Worm (Caenorhabditis elegans) whole organism, L4 larva: ENCODE data around the gene fipr-13.

ENCODE experiments used
- F26F4.8 ChIP-seq: fragments of 200-800 bp; sonication (Bioruptor generic); conservative IDR thresholded peaks from 2 replicates; pipeline ENCODE4 v1.3.6; 2022; ENCODE audit warnings: missing genetic modification characterization, missing compliant biosample characterization
- F37D6.2 ChIP-seq: sonication (generic microtip); optimal IDR thresholded peaks from 2 replicates; lab custom pipeline; 2016; ENCODE audit warnings: mild to moderate bottlenecking, missing genetic modification characterization, missing compliant biosample characterization
- T20F7.1 ChIP-seq: fragments of 200-800 bp; sonication (Bioruptor generic); optimal IDR thresholded peaks from 2 replicates; lab custom pipeline; 2018; ENCODE audit warnings: mild to moderate bottlenecking, missing genetic modification characterization, missing compliant biosample characterization
- Y105C5A.15 ChIP-seq: fragments of 200-800 bp; sonication (Bioruptor generic); IDR thresholded peaks from 2 replicates; pipeline ENCODE4 v1.3.6; 2022; ENCODE audit warnings: missing genetic modification characterization, missing compliant biosample characterization
- Y75B8A.6 ChIP-seq: fragments of 200-800 bp; sonication (Bioruptor generic); IDR thresholded peaks from 2 replicates; pipeline ENCODE4 v1.3.6; 2022; ENCODE audit warnings: missing genetic modification reagents, missing genetic modification characterization, missing compliant biosample characterization
- ZK337.2 ChIP-seq: fragments of 200-800 bp; sonication (Bioruptor generic); IDR thresholded peaks from 2 replicates; pipeline ENCODE4 v1.3.6; 2022; ENCODE audit warnings: missing genetic modification reagents, missing genetic modification characterization, missing compliant biosample characterization
- arid-1 ChIP-seq: fragments of 200-800 bp; sonication (Bioruptor generic); conservative IDR thresholded peaks from 2 replicates; pipeline ENCODE4 v1.3.6; 2022; ENCODE audit warnings: missing genetic modification reagents, missing genetic modification characterization, missing compliant biosample characterization
- attf-4 ChIP-seq: sonication (generic microtip); optimal IDR thresholded peaks from 3 replicates; lab custom pipeline; 2017; ENCODE audit warnings: missing biosample characterization, missing genetic modification characterization
- ceh-20 ChIP-seq: fragments of 200-800 bp; sonication (Bioruptor generic); IDR thresholded peaks from 2 replicates; pipeline ENCODE4 v1.3.6; 2022; ENCODE audit warnings: missing genetic modification reagents, missing genetic modification characterization, missing compliant biosample characterization
- ceh-28 ChIP-seq: fragments of 150-350 bp; optimal IDR thresholded peaks from 2 replicates; lab custom pipeline; 2014; ENCODE audit warnings: missing biosample characterization, missing genetic modification reagents, missing genetic modification characterization
- ceh-44 ChIP-seq: fragments of 200-800 bp; sonication (Bioruptor generic); IDR thresholded peaks from 2 replicates; pipeline ENCODE4 v1.3.6; 2022; ENCODE audit warnings: missing genetic modification reagents, missing genetic modification characterization, missing compliant biosample characterization
- daf-16 ChIP-seq, 3 experiments: sonication (generic microtip); optimal IDR thresholded peaks; 2 replicates each; lab custom pipeline; 2016 to 2017; ENCODE audit warnings: missing genetic modification characterization in 3 of 3, missing genetic modification reagents in 3 of 3, mild to moderate bottlenecking in 2 of 3, missing compliant biosample characterization in 2 of 3, missing biosample characterization in 1 of 3, moderate library complexity in 1 of 3
- dmd-6 ChIP-seq: fragments of 200-800 bp; sonication (Bioruptor generic); IDR thresholded peaks from 2 replicates; pipeline ENCODE4 v1.3.6; 2022; ENCODE audit warnings: missing genetic modification reagents, missing genetic modification characterization, missing compliant biosample characterization
- dpl-1 ChIP-seq: fragments of 150-350 bp; optimal IDR thresholded peaks from 2 replicates; lab custom pipeline; 2014; ENCODE audit warnings: missing biosample characterization, missing genetic modification reagents, missing genetic modification characterization
- dve-1 ChIP-seq: sonication (generic microtip); optimal IDR thresholded peaks from 2 replicates; lab custom pipeline; 2017; ENCODE audit warnings: antibody characterized with exemption, mild to moderate bottlenecking, missing genetic modification characterization, missing compliant biosample characterization; ENCODE audit not compliant: insufficient read depth
- egl-43 ChIP-seq: fragments of 200-800 bp; sonication (Bioruptor generic); IDR thresholded peaks from 2 replicates; pipeline ENCODE4 v1.3.6; 2022; ENCODE audit warnings: missing genetic modification reagents, missing genetic modification characterization, missing compliant biosample characterization
- gei-8 ChIP-seq: fragments of 200-800 bp; sonication (Bioruptor generic); optimal IDR thresholded peaks from 2 replicates; lab custom pipeline; 2018; ENCODE audit warnings: mild to moderate bottlenecking, missing genetic modification characterization, missing compliant biosample characterization
- hlh-11 ChIP-seq: fragments of 200-800 bp; sonication (Bioruptor generic); optimal IDR thresholded peaks from 2 replicates; lab custom pipeline; 2018; ENCODE audit warnings: mild to moderate bottlenecking, missing genetic modification characterization, missing compliant biosample characterization
- hlh-30 ChIP-seq: sonication (generic microtip); optimal IDR thresholded peaks from 2 replicates; lab custom pipeline; 2017; ENCODE audit warnings: antibody characterized with exemption, mild to moderate bottlenecking, missing genetic modification characterization, missing compliant biosample characterization; ENCODE audit not compliant: insufficient read depth
- hmg-1.1 ChIP-seq: fragments of 200-800 bp; sonication (Bioruptor generic); IDR thresholded peaks from 2 replicates; pipeline ENCODE4 v1.3.6; 2022; ENCODE audit warnings: missing genetic modification reagents, missing genetic modification characterization, missing compliant biosample characterization
- lin-1 ChIP-seq: fragments of 200-800 bp; sonication (Bioruptor generic); IDR thresholded peaks from 2 replicates; pipeline ENCODE4 v1.3.6; 2022; ENCODE audit warnings: missing genetic modification reagents, missing genetic modification characterization, missing compliant biosample characterization
- lin-38 ChIP-seq: fragments of 200-800 bp; sonication (Bioruptor generic); IDR thresholded peaks from 2 replicates; pipeline ENCODE4 v1.3.6; 2022; ENCODE audit warnings: missing genetic modification reagents, missing genetic modification characterization, missing compliant biosample characterization
- lir-3 ChIP-seq: sonication (generic microtip); optimal IDR thresholded peaks from 2 replicates; lab custom pipeline; 2016; ENCODE audit warnings: mild to moderate bottlenecking, missing genetic modification characterization, missing compliant biosample characterization
- lsy-2 ChIP-seq, 2 experiments: fragments of 150-350 bp in 1 of 2; sonication (generic microtip) in 1 of 2; optimal IDR thresholded peaks; 2 replicates each; lab custom pipeline; 2014 to 2017; ENCODE audit warnings: missing biosample characterization in 2 of 2, missing genetic modification characterization in 2 of 2
- madf-9 ChIP-seq: fragments of 200-800 bp; sonication (Bioruptor generic); conservative IDR thresholded peaks from 2 replicates; pipeline ENCODE4 v1.3.6; 2022; ENCODE audit warnings: missing genetic modification reagents, missing genetic modification characterization, missing compliant biosample characterization
- mdl-1 ChIP-seq, 2 experiments: fragments of 150-350 bp in 1 of 2; sonication (generic microtip) in 1 of 2; optimal IDR thresholded peaks; 2 replicates each; lab custom pipeline; 2014 to 2017; ENCODE audit warnings: missing biosample characterization in 2 of 2, missing genetic modification characterization in 2 of 2
- mep-1 ChIP-seq: fragments of 150-350 bp; sonication (generic microtip); optimal IDR thresholded peaks from 3 replicates; lab custom pipeline; 2014; ENCODE audit warnings: missing biosample characterization, missing genetic modification characterization
- mxl-3 ChIP-seq: fragments of 200-800 bp; sonication (Bioruptor generic); optimal IDR thresholded peaks from 2 replicates; lab custom pipeline; 2018; ENCODE audit warnings: mild to moderate bottlenecking, missing genetic modification characterization, missing compliant biosample characterization
- nhr-10 ChIP-seq: fragments of 150-350 bp; optimal IDR thresholded peaks from 2 replicates; lab custom pipeline; 2014; ENCODE audit warnings: missing biosample characterization, missing genetic modification characterization
- nhr-102 ChIP-seq: sonication (generic microtip); optimal IDR thresholded peaks from 2 replicates; lab custom pipeline; 2016; ENCODE audit warnings: mild to moderate bottlenecking, missing genetic modification characterization, moderate library complexity, missing compliant biosample characterization
- nhr-11 ChIP-seq: fragments of 150-350 bp; optimal IDR thresholded peaks from 2 replicates; lab custom pipeline; 2014; ENCODE audit warnings: missing biosample characterization, missing genetic modification characterization
- nhr-111 ChIP-seq: fragments of 200-800 bp; sonication (Bioruptor generic); optimal IDR thresholded peaks from 2 replicates; lab custom pipeline; 2018; ENCODE audit warnings: mild to moderate bottlenecking, missing genetic modification characterization, missing compliant biosample characterization
- nhr-28 ChIP-seq: fragments of 150-350 bp; optimal IDR thresholded peaks from 2 replicates; lab custom pipeline; 2014; ENCODE audit warnings: missing biosample characterization, missing genetic modification characterization
- nhr-42 ChIP-seq: fragments of 200-800 bp; sonication (Bioruptor generic); IDR thresholded peaks from 2 replicates; pipeline ENCODE4 v1.3.6; 2022; ENCODE audit warnings: missing genetic modification characterization, missing compliant biosample characterization
- nhr-48 ChIP-seq: sonication (generic microtip); optimal IDR thresholded peaks from 2 replicates; lab custom pipeline; 2016; ENCODE audit warnings: mild to moderate bottlenecking, missing genetic modification characterization, missing compliant biosample characterization
- nhr-6 ChIP-seq: fragments of 150-350 bp; optimal IDR thresholded peaks from 2 replicates; lab custom pipeline; 2014; ENCODE audit warnings: missing biosample characterization, missing genetic modification characterization
- nhr-77 ChIP-seq: fragments of 150-350 bp; optimal IDR thresholded peaks from 2 replicates; lab custom pipeline; 2014; ENCODE audit warnings: missing biosample characterization, missing genetic modification characterization
- pha-4 ChIP-seq, 2 experiments: fragments of 150-350 bp in 1 of 2; fragments of 200-800 bp in 1 of 2; sonication (Bioruptor generic) in 1 of 2; IDR thresholded peaks in 1 of 2; optimal IDR thresholded peaks in 1 of 2; 2 replicates each; pipeline versions ENCODE4 v1.3.6 to Lab custom; 2014 to 2022; ENCODE audit warnings: missing genetic modification characterization in 2 of 2, missing genetic modification reagents in 2 of 2, missing biosample characterization in 1 of 2, missing compliant biosample characterization in 1 of 2
- php-3 ChIP-seq: fragments of 200-800 bp; sonication (Bioruptor generic); IDR thresholded peaks from 2 replicates; pipeline ENCODE4 v1.3.6; 2022; ENCODE audit warnings: missing genetic modification reagents, missing genetic modification characterization, missing compliant biosample characterization
- pqm-1 ChIP-seq: sonication (generic microtip); optimal IDR thresholded peaks from 2 replicates; lab custom pipeline; 2017; ENCODE audit warnings: missing biosample characterization, missing genetic modification characterization
- set-16 ChIP-seq: fragments of 200-800 bp; sonication (Bioruptor generic); IDR thresholded peaks from 2 replicates; pipeline ENCODE4 v1.3.6; 2022; ENCODE audit warnings: missing genetic modification reagents, missing genetic modification characterization, missing compliant biosample characterization
- skn-1 ChIP-seq: fragments of 150-350 bp; optimal IDR thresholded peaks from 2 replicates; lab custom pipeline; 2014; ENCODE audit warnings: missing biosample characterization, missing genetic modification characterization
- snpc-4 ChIP-seq: fragments of 150-350 bp; optimal IDR thresholded peaks from 2 replicates; lab custom pipeline; 2014; ENCODE audit warnings: missing biosample characterization, missing genetic modification characterization
- spr-1 ChIP-seq: sonication (generic microtip); optimal IDR thresholded peaks from 2 replicates; lab custom pipeline; 2016; ENCODE audit warnings: mild to moderate bottlenecking, missing genetic modification characterization, missing compliant biosample characterization
- spr-3 ChIP-seq: fragments of 200-800 bp; sonication (Bioruptor generic); optimal IDR thresholded peaks from 2 replicates; lab custom pipeline; 2018; ENCODE audit warnings: mild to moderate bottlenecking, missing genetic modification characterization, missing compliant biosample characterization
- tra-1 ChIP-seq: fragments of 200-800 bp; sonication (Bioruptor generic); IDR thresholded peaks from 2 replicates; pipeline ENCODE4 v1.3.6; 2022; ENCODE audit warnings: missing genetic modification reagents, missing genetic modification characterization, missing compliant biosample characterization
- unc-130 ChIP-seq: sonication (generic microtip); optimal IDR thresholded peaks from 2 replicates; lab custom pipeline; 2016; ENCODE audit warnings: missing genetic modification reagents, missing genetic modification characterization, missing compliant biosample characterization
- ztf-7 ChIP-seq: fragments of 150-350 bp; optimal IDR thresholded peaks from 2 replicates; lab custom pipeline; 2014; ENCODE audit warnings: missing biosample characterization, missing genetic modification characterization

Gene fipr-13

ce11 chrV:10086141-10086540 lies 21.8 kb downstream of the fipr-13 start:
- TF ChIP-seq hmg-1.1 (no peak), daf-16 (GFP tag; optimal IDR thresholded peaks at IDR 0.05; lab: Kevin White, UChicago) (peak in 1 of 2 experiments; percentile 72), daf-16 (tag; optimal IDR thresholded peaks at IDR 0.05; lab: Kevin White, UChicago) (no peak)

ce11 chrV:10087103-10087502 lies 22.8 kb downstream of the fipr-13 start, which contains the start of gene R04B5.5:
Gene R04B5.5 (plus strand): TSS chrV:10087480.
- peak; percentile 74 for TF ChIP-seq hlh-11
- TF ChIP-seq pqm-1: peak; percentile 37
- TF ChIP-seq egl-43 (GFP tag; lab: Robert Waterston, UW): no peak
- TF ChIP-seq hmg-1.1: no peak
- TF ChIP-seq nhr-6: peak; percentile 2
- no peak for TF ChIP-seq daf-16 (GFP tag; optimal IDR thresholded peaks at IDR 0.05; lab: Kevin White, UChicago)
- peak; percentile 70 for TF ChIP-seq daf-16 (tag; optimal IDR thresholded peaks at IDR 0.05; lab: Kevin White, UChicago)
- no peak for TF ChIP-seq madf-9 (GFP tag; lab: Robert Waterston, UW)
- TF ChIP-seq spr-3 (GFP tag; lab: Kevin White, UChicago): no peak
- TF ChIP-seq dpl-1 (GFP tag; lab: Kevin White, UChicago): no peak
- TF ChIP-seq arid-1: no peak
- peak in 1 of 2 experiments; percentile 85 for TF ChIP-seq mdl-1 (tag; optimal IDR thresholded peaks at IDR 0.05; lab: Kevin White, UChicago)
- peak; percentile 8 for TF ChIP-seq T20F7.1 (GFP tag; lab: Kevin White, UChicago)
- no peak for TF ChIP-seq ceh-44 (GFP tag; lab: Robert Waterston, UW)
- no peak for TF ChIP-seq unc-130 (GFP tag; lab: Kevin White, UChicago)
- peak; percentile 79 for TF ChIP-seq mxl-3 (GFP tag; lab: Kevin White, UChicago)
- no peak for TF ChIP-seq pha-4 (GFP tag; IDR thresholded peaks at IDR 0.05; lab: Robert Waterston, UW)
- TF ChIP-seq pha-4 (tag; optimal IDR thresholded peaks at IDR 0.05; lab: Kevin White, UChicago): no peak
- TF ChIP-seq attf-4 (tag; lab: Kevin White, UChicago): no peak
- TF ChIP-seq ztf-7: peak; percentile 46
- TF ChIP-seq lin-1: no peak
- TF ChIP-seq nhr-42 (GFP tag; lab: Robert Waterston, UW): no peak
- TF ChIP-seq mep-1 (tag; lab: Kevin White, UChicago): peak; percentile 13
- TF ChIP-seq snpc-4: no peak
- peak in 1 of 2 experiments; percentile 33 for TF ChIP-seq lsy-2 (tag; optimal IDR thresholded peaks at IDR 0.05; lab: Kevin White, UChicago)
- TF ChIP-seq spr-1 (tag; lab: Kevin White, UChicago): no peak
- TF ChIP-seq nhr-28 (tag; lab: Kevin White, UChicago): peak; percentile 90
- peak; percentile 49 for TF ChIP-seq nhr-48 (tag; lab: Kevin White, UChicago)
- TF ChIP-seq Y75B8A.6 (GFP tag; lab: Robert Waterston, UW): no peak
- TF ChIP-seq gei-8: no peak
- no peak for TF ChIP-seq ceh-20 (GFP tag; lab: Robert Waterston, UW)
- TF ChIP-seq dve-1 (tag; lab: Kevin White, UChicago): peak; percentile 98
- TF ChIP-seq nhr-102 (tag; lab: Kevin White, UChicago): peak; percentile 48
- peak; percentile 67 for TF ChIP-seq dmd-6 (GFP tag; lab: Robert Waterston, UW)
- peak; percentile 58 for TF ChIP-seq hlh-30 (tag; lab: Kevin White, UChicago)
- no peak for TF ChIP-seq skn-1 (tag; lab: Kevin White, UChicago)
- TF ChIP-seq nhr-77 (tag; lab: Kevin White, UChicago): peak; percentile 89
- no peak for TF ChIP-seq set-16 (GFP tag; lab: Robert Waterston, UW)
- no peak for TF ChIP-seq ceh-28 (tag; lab: Kevin White, UChicago)
- TF ChIP-seq lir-3 (tag; lab: Kevin White, UChicago): no peak
- no peak for TF ChIP-seq F37D6.2 (tag; lab: Kevin White, UChicago)
- peak; percentile 85 for TF ChIP-seq nhr-10 (tag; lab: Kevin White, UChicago)
- TF ChIP-seq nhr-11 (tag; lab: Kevin White, UChicago): peak; percentile 24
- TF ChIP-seq php-3 (GFP tag; lab: Robert Waterston, UW): peak; percentile 89
- no peak for TF ChIP-seq nhr-111 (GFP tag; lab: Kevin White, UChicago)
- TF ChIP-seq ZK337.2 (GFP tag; lab: Robert Waterston, UW): no peak
- no peak for TF ChIP-seq lin-38 (GFP tag; lab: Robert Waterston, UW)
- no peak for TF ChIP-seq F26F4.8 (GFP tag; lab: Robert Waterston, UW)
- 0 out of 2 replicates have a peak, but pooled peaks have one; percentile 46 for TF ChIP-seq tra-1 (GFP tag; lab: Robert Waterston, UW)
- no peak for TF ChIP-seq Y105C5A.15
